Fruit fly (Drosophila melanogaster): ENCODE measurements around the gene Dhrs4.

Dhrs4 gene

dm6 chr3L:5180968-5181612 lies 39.6 kb upstream of the Dhrs4 start (continued):
- TF ChIP-seq Trl (optimal IDR thresholded peaks at IDR 0.05) (peak in 1 of 2 experiments; percentile 7), Trl (GFP tag; optimal IDR thresholded peaks at IDR 0.05) (no peak), Ravus (GFP tag; IDR thresholded peaks at IDR 0.05) (no peak), caup (GFP tag; optimal IDR thresholded peaks at IDR 0.05; ENCODE audit: severe bottlenecking) (peak; percentile 5)

- TF ChIP-seq CG6854 (GFP tag; optimal IDR thresholded peaks at IDR 0.05) (no peak), CG2875 (GFP tag; optimal IDR thresholded peaks at IDR 0.05) (no peak), fd102C (GFP tag; optimal IDR thresholded peaks at IDR 0.05) (no peak), ATbp (GFP tag; optimal IDR thresholded peaks at IDR 0.05) (peak; percentile 2), lab (GFP tag; optimal IDR thresholded peaks at IDR 0.05) (peak; percentile 22), Mrtf (GFP tag; IDR thresholded peaks at IDR 0.05) (0 out of 3 replicates have a peak, but pooled peaks have one; percentile 5), crol (GFP tag; IDR thresholded peaks at IDR 0.05) (no peak), Med (GFP tag) (peak; percentile 60), tio (GFP tag; optimal IDR thresholded peaks at IDR 0.05) (no peak), CG4730 (GFP tag; IDR thresholded peaks at IDR 0.05) (no peak), hth (optimal IDR thresholded peaks at IDR 0.05) (no peak), wek (GFP tag; optimal IDR thresholded peaks at IDR 0.05) (no peak), fu2 (GFP tag; optimal IDR thresholded peaks at IDR 0.05) (no peak), ato (GFP tag; IDR thresholded peaks at IDR 0.05; ENCODE audit: partially characterized antibody) (no peak), Sry-δ (GFP tag; optimal IDR thresholded peaks at IDR 0.05) (no peak), dpn (GFP tag; optimal IDR thresholded peaks at IDR 0.05) (no peak), CG1603 (tag; optimal IDR thresholded peaks at IDR 0.05) (no peak), stwl (tag; optimal IDR thresholded peaks at IDR 0.05) (no peak), HmgZ (tag; optimal IDR thresholded peaks at IDR 0.05) (no peak), knrl (GFP tag; IDR thresholded peaks at IDR 0.05; ENCODE audit: partially characterized antibody) (no peak), seq (GFP tag; IDR thresholded peaks at IDR 0.05) (no peak), bsh (GFP tag; optimal IDR thresholded peaks at IDR 0.05) (no peak), zfh2 (GFP tag; optimal IDR thresholded peaks at IDR 0.05) (no peak), CG18619 (GFP tag; optimal IDR thresholded peaks at IDR 0.05) (no peak), CG32772 (GFP tag; IDR thresholded peaks at IDR 0.05) (no peak), Ssrp (tag; optimal IDR thresholded peaks at IDR 0.05) (no peak), CG30020 (tag; optimal IDR thresholded peaks at IDR 0.05) (no peak), Hr78 (GFP tag; optimal IDR thresholded peaks at IDR 0.05) (no peak), Vsx1 (GFP tag; optimal IDR thresholded peaks at IDR 0.05) (no peak), kay (GFP tag; optimal IDR thresholded peaks at IDR 0.05) (peak; percentile 4), Xrp1 (GFP tag; IDR thresholded peaks at IDR 0.05) (no peak), ci (GFP tag; IDR thresholded peaks at IDR 0.05) (0 out of 3 replicates have a peak, but pooled peaks have one; percentile 42), CG10321 (GFP tag; IDR thresholded peaks at IDR 0.05) (peak; percentile 57; the same call in 1 of the 2 replicates), Dad (GFP tag; optimal IDR thresholded peaks at IDR 0.05) (no peak), bbx (GFP tag; IDR thresholded peaks at IDR 0.05; ENCODE audit: partially characterized antibody) (0 out of 2 replicates have a peak, but pooled peaks have one; percentile 32), Hmr (GFP tag; optimal IDR thresholded peaks at IDR 0.05) (no peak), CG13296 (GFP tag; optimal IDR thresholded peaks at IDR 0.05) (no peak), Sox102F (GFP tag; optimal IDR thresholded peaks at IDR 0.05) (peak; percentile 14), ap (GFP tag; IDR thresholded peaks at IDR 0.05) (0 out of 2 replicates have a peak, but pooled peaks have one; percentile 25), HLH3B (GFP tag; IDR thresholded peaks at IDR 0.05) (no peak), CG15479 (GFP tag; optimal IDR thresholded peaks at IDR 0.05) (no peak), Meics (GFP tag; optimal IDR thresholded peaks at IDR 0.05) (no peak), CG16779 (GFP tag; IDR thresholded peaks at IDR 0.05) (no peak), dan (GFP tag; IDR thresholded peaks at IDR 0.05) (no peak)
These were observed 38.7 kb upstream of the Dhrs4 start for dm6 chr3L:5180179-5180578.
